Worm (Caenorhabditis elegans) whole organism, L4 larva: ENCODE results near the gene srab-8.

Source experiments
- aly-2 ChIP-seq: sonication (generic microtip); optimal IDR thresholded peaks from 2 replicates; lab custom pipeline; 2018; ENCODE audit warnings: missing biosample characterization, missing genetic modification characterization
- ces-1 ChIP-seq: fragments of 150-350 bp; sonication (generic microtip); optimal IDR thresholded peaks from 4 replicates; lab custom pipeline; 2014; ENCODE audit warnings: missing biosample characterization, missing genetic modification reagents, missing genetic modification characterization
- egl-27 ChIP-seq: sonication (generic microtip); optimal IDR thresholded peaks from 3 replicates; lab custom pipeline; 2017; ENCODE audit warnings: missing biosample characterization, missing genetic modification reagents, missing genetic modification characterization
- fkh-10 ChIP-seq: fragments of 150-350 bp; optimal IDR thresholded peaks from 2 replicates; lab custom pipeline; 2014; ENCODE audit warnings: missing biosample characterization, missing genetic modification reagents, missing genetic modification characterization
- mep-1 ChIP-seq: fragments of 150-350 bp; sonication (generic microtip); optimal IDR thresholded peaks from 3 replicates; lab custom pipeline; 2014; ENCODE audit warnings: missing biosample characterization, missing genetic modification characterization
- mxl-2 ChIP-seq: fragments of 200-800 bp; sonication (Bioruptor generic); conservative IDR thresholded peaks from 2 replicates; pipeline ENCODE4 v1.3.6; 2022; ENCODE audit warnings: missing genetic modification reagents, missing genetic modification characterization, missing compliant biosample characterization
- nhr-28 ChIP-seq: fragments of 150-350 bp; optimal IDR thresholded peaks from 2 replicates; lab custom pipeline; 2014; ENCODE audit warnings: missing biosample characterization, missing genetic modification characterization
- pha-4 ChIP-seq, 2 experiments: fragments of 150-350 bp in 1 of 2; fragments of 200-800 bp in 1 of 2; sonication (Bioruptor generic) in 1 of 2; IDR thresholded peaks in 1 of 2; optimal IDR thresholded peaks in 1 of 2; 2 replicates each; pipeline versions ENCODE4 v1.3.6 to Lab custom; 2014 to 2022; ENCODE audit warnings: missing genetic modification characterization in 2 of 2, missing genetic modification reagents in 2 of 2, missing biosample characterization in 1 of 2, missing compliant biosample characterization in 1 of 2
- unc-130 ChIP-seq: sonication (generic microtip); optimal IDR thresholded peaks from 2 replicates; lab custom pipeline; 2016; ENCODE audit warnings: missing genetic modification reagents, missing genetic modification characterization, missing compliant biosample characterization
- zfp-3 ChIP-seq: fragments of 200-800 bp; sonication (Bioruptor generic); conservative IDR thresholded peaks from 2 replicates; pipeline ENCODE4 v1.3.6; 2022; ENCODE audit warnings: missing genetic modification reagents, missing genetic modification characterization, missing compliant biosample characterization

- TF ChIP-seq nhr-28 (no peak), egl-27 (no peak), aly-2 (tag; lab: Kevin White, UChicago) (no peak), mep-1 (tag; lab: Kevin White, UChicago) (no peak), pha-4 (GFP tag; IDR thresholded peaks at IDR 0.05; lab: Robert Waterston, UW) (no peak), pha-4 (tag; optimal IDR thresholded peaks at IDR 0.05; lab: Kevin White, UChicago) (no peak), ces-1 (GFP tag; lab: Kevin White, UChicago) (no peak), zfp-3 (GFP tag; lab: Robert Waterston, UW) (no peak), unc-130 (no peak), fkh-10 (no peak), mxl-2 (no peak)
Observed at ce11 chrV:3145241-3145640, 31.0 kb upstream of the srab-8 start.
